3 fruit fly cellular contexts compared by ENCODE assay signal in the genomic region with DNA sequence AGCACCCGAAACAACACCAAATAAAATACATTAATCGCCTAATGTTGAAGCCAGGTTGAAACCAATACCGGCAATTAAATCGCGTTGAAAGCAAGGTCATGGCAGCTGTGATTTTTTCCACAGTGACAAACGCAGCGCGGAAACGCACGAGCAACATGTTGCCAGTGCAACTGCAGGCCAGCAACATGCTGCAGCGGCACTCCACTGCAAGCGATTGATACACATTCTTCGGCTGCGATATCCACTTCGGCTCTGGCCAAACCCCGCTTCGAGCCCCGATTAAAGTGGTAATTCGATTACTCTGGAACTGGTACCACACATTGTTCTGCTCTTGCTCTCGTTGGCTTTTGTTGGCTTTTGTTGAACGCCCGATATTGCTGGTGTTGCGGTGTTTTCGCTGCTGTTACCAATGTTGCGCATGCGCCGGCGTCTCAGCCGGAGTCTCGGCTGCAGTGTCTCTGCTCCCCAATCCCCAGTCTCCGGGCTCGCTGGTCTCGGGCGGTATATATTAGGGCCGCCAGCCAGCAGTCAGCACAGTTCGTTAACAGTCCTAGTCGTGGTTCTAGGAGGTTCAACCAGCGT.
TF ChIP-seq lines count a peak whose summit lies in the region.

A gene (plus strand): TSS at position 532 of the 582 bp plus-strand sequence.

- TF ChIP-seq CTCF in whole organism, embryonic (GFP tag; optimal IDR thresholded peaks at IDR 0.05; lab: Kevin White, UChicago): no peak

TF ChIP-seq in whole organism, embryonic, 481 proteins besides CTCF, POLR2A, EP300 and RAD21:
- no peak for TF ChIP-seq PHDP (tag; optimal IDR thresholded peaks at IDR 0.05; lab: Kevin White, UChicago)
- TF ChIP-seq CG11504 (tag; optimal IDR thresholded peaks at IDR 0.05; lab: Kevin White, UChicago): peak; percentile 97
TF ChIP-seq in whole organism, embryonic: peak in this region for 1.

TF ChIP-seq in whole organism, prepupa, 60 proteins besides CTCF, POLR2A, EP300 and RAD21:
- no peak for TF ChIP-seq cyc (GFP tag; optimal IDR thresholded peaks at IDR 0.05; lab: Kevin White, UChicago)
- TF ChIP-seq CG6276 (GFP tag; optimal IDR thresholded peaks at IDR 0.05; lab: Kevin White, UChicago): no peak
- TF ChIP-seq dsx (GFP tag; optimal IDR thresholded peaks at IDR 0.05; lab: Kevin White, UChicago; ENCODE audit: poor library complexity, severe bottlenecking): peak; percentile 13
- no peak for TF ChIP-seq net (GFP tag; optimal IDR thresholded peaks at IDR 0.05; lab: Kevin White, UChicago)
- TF ChIP-seq CG34406 (GFP tag; optimal IDR thresholded peaks at IDR 0.05; lab: Kevin White, UChicago): no peak
- no peak for TF ChIP-seq salr (GFP tag; optimal IDR thresholded peaks at IDR 0.05; lab: Kevin White, UChicago)
- TF ChIP-seq pdm3 (GFP tag; optimal IDR thresholded peaks at IDR 0.05; lab: Kevin White, UChicago): no peak
- TF ChIP-seq Gug (GFP tag; IDR thresholded peaks at IDR 0.05; lab: Robert Waterston, UW): no peak
- no peak for TF ChIP-seq fd59A (GFP tag; optimal IDR thresholded peaks at IDR 0.05; lab: Kevin White, UChicago)
- TF ChIP-seq Sox102F (GFP tag; optimal IDR thresholded peaks at IDR 0.05; lab: Kevin White, UChicago): no peak
- TF ChIP-seq CG8632 (GFP tag; optimal IDR thresholded peaks at IDR 0.05; lab: Kevin White, UChicago): no peak
- peak; percentile 53 for TF ChIP-seq Eip78C (GFP tag; lab: Kevin White, UChicago)
- no peak for TF ChIP-seq fd85E (GFP tag; optimal IDR thresholded peaks at IDR 0.05; lab: Kevin White, UChicago)
- no peak for TF ChIP-seq Smox (GFP tag; optimal IDR thresholded peaks at IDR 0.05; lab: Kevin White, UChicago)
- TF ChIP-seq CG31627 (GFP tag; optimal IDR thresholded peaks at IDR 0.05; lab: Kevin White, UChicago): no peak
- no peak for TF ChIP-seq CG11762 (GFP tag; optimal IDR thresholded peaks at IDR 0.05; lab: Kevin White, UChicago; ENCODE audit: insufficient read depth)
- TF ChIP-seq Hr38 (GFP tag; optimal IDR thresholded peaks at IDR 0.05; lab: Kevin White, UChicago): no peak

TF ChIP-seq in whole organism, pupa, 21 proteins besides CTCF, POLR2A, EP300 and RAD21:
- TF ChIP-seq CG8301 (tag; optimal IDR thresholded peaks at IDR 0.05; lab: Kevin White, UChicago) (no peak), fd96Ca (GFP tag; IDR thresholded peaks at IDR 0.05; lab: Robert Waterston, UW) (0 out of 3 replicates have a peak, but pooled peaks have one; percentile 12)
TF ChIP-seq in whole organism, pupa: peak in this region for 1.
